Worm (Caenorhabditis elegans) whole organism, L1 larva: ENCODE results near the gene K05D4.9.

Experiments
- alr-1 ChIP-seq: fragments of 200-800 bp; sonication (Bioruptor generic); optimal IDR thresholded peaks from 2 replicates; lab custom pipeline; 2018; ENCODE audit warnings: borderline replicate concordance, mild to moderate bottlenecking, missing genetic modification characterization, missing compliant biosample characterization
- ceh-88 ChIP-seq: fragments of 200-800 bp; sonication (Bioruptor generic); IDR thresholded peaks from 2 replicates; pipeline ENCODE4 v1.3.6; 2022; ENCODE audit warnings: missing genetic modification characterization, missing compliant biosample characterization
- ces-1 ChIP-seq: fragments of 150-350 bp; optimal IDR thresholded peaks from 2 replicates; lab custom pipeline; 2014; ENCODE audit warnings: missing biosample characterization, missing genetic modification reagents, missing genetic modification characterization
- dpl-1 ChIP-seq, 3 experiments: fragments of 150-350 bp in 2 of 3; sonication (generic microtip) in 1 of 3; optimal IDR thresholded peaks; 2 replicates each; lab custom pipeline; 2014 to 2017; ENCODE audit warnings: missing biosample characterization in 3 of 3, missing genetic modification characterization in 3 of 3, missing genetic modification reagents in 3 of 3
- efl-1 ChIP-seq, 4 experiments: fragments of 150-350 bp; optimal IDR thresholded peaks in 3 of 4; peaks in 1 of 4; 1 replicate in 1 of 4; 2 replicates in 3 of 4; lab custom pipeline; 2014; ENCODE audit warnings: missing biosample characterization in 2 of 4, missing genetic modification characterization in 2 of 4, missing genetic modification reagents in 2 of 4
- egl-27 ChIP-seq, 2 experiments: fragments of 150-350 bp in 1 of 2; sonication (generic microtip); optimal IDR thresholded peaks; 3 replicates each; lab custom pipeline; 2017 to 2018; ENCODE audit warnings: missing biosample characterization in 2 of 2, missing genetic modification characterization in 2 of 2, missing genetic modification reagents in 2 of 2
- elt-2 ChIP-seq: sonication (generic microtip); optimal IDR thresholded peaks from 2 replicates; lab custom pipeline; 2016; ENCODE audit warnings: missing genetic modification characterization, mild to moderate bottlenecking, inconsistent platforms, missing compliant biosample characterization, missing genetic modification reagents
- elt-3 ChIP-seq, 6 experiments: fragments of 150-350 bp in 1 of 6; sonication (generic microtip); optimal IDR thresholded peaks; 2 replicates each; lab custom pipeline; 2017 to 2018; ENCODE audit warnings: missing biosample characterization in 6 of 6, missing genetic modification characterization in 6 of 6, inconsistent platforms in 1 of 6
- fkh-8 ChIP-seq: sonication (generic microtip); optimal IDR thresholded peaks from 2 replicates; lab custom pipeline; 2016; ENCODE audit warnings: mild to moderate bottlenecking, missing genetic modification characterization, missing compliant biosample characterization
- grh-1 ChIP-seq: fragments of 200-800 bp; sonication (Bioruptor generic); IDR thresholded peaks from 2 replicates; pipeline ENCODE4 v1.3.6; 2022; ENCODE audit warnings: missing genetic modification reagents, missing genetic modification characterization, missing compliant biosample characterization
- hlh-17 ChIP-seq: fragments of 200-800 bp; sonication (Bioruptor generic); optimal IDR thresholded peaks from 2 replicates; lab custom pipeline; 2018; ENCODE audit warnings: missing genetic modification characterization, mild to moderate bottlenecking, missing compliant biosample characterization, moderate library complexity, borderline replicate concordance
- hpl-2 ChIP-seq: fragments of 150-350 bp; optimal IDR thresholded peaks from 2 replicates; lab custom pipeline; 2014; ENCODE audit warnings: missing biosample characterization, missing genetic modification reagents, missing genetic modification characterization
- lin-13 ChIP-seq: fragments of 150-350 bp; optimal IDR thresholded peaks from 2 replicates; lab custom pipeline; 2014; ENCODE audit warnings: missing biosample characterization, missing genetic modification reagents, missing genetic modification characterization
- lin-14 ChIP-seq: fragments of 200-800 bp; sonication (Bioruptor generic); optimal IDR thresholded peaks from 2 replicates; lab custom pipeline; 2018; ENCODE audit warnings: mild to moderate bottlenecking, missing genetic modification characterization, moderate library complexity, missing compliant biosample characterization
- lsy-2 ChIP-seq, 2 experiments: fragments of 150-350 bp; optimal IDR thresholded peaks; 2 replicates each; lab custom pipeline; 2014; ENCODE audit warnings: missing biosample characterization in 2 of 2, missing genetic modification characterization in 2 of 2
- mep-1 ChIP-seq: fragments of 150-350 bp; optimal IDR thresholded peaks from 2 replicates; lab custom pipeline; 2014; ENCODE audit warnings: missing biosample characterization, missing genetic modification characterization
- nhr-19 ChIP-seq: fragments of 200-800 bp; sonication (Bioruptor generic); conservative IDR thresholded peaks from 2 replicates; pipeline ENCODE4 v1.3.6; 2022; ENCODE audit warnings: missing genetic modification characterization, missing compliant biosample characterization
- nhr-85 ChIP-seq: sonication (generic microtip); peaks from one replicate; lab custom pipeline; 2016; ENCODE audit warnings: missing genetic modification characterization, inconsistent platforms, missing compliant biosample characterization
- nhr-90 ChIP-seq: sonication (generic microtip); optimal IDR thresholded peaks from 2 replicates; lab custom pipeline; 2016; ENCODE audit warnings: mild to moderate bottlenecking, missing genetic modification characterization, missing compliant biosample characterization; ENCODE audit not compliant: poor library complexity
- swsn-7 ChIP-seq: sonication (generic microtip); optimal IDR thresholded peaks from 2 replicates; lab custom pipeline; 2016; ENCODE audit warnings: missing genetic modification characterization, missing compliant biosample characterization
- tlp-1 ChIP-seq: fragments of 150-350 bp; optimal IDR thresholded peaks from 2 replicates; lab custom pipeline; 2014; ENCODE audit warnings: missing biosample characterization, missing genetic modification characterization
- unc-130 ChIP-seq: fragments of 150-350 bp; optimal IDR thresholded peaks from 2 replicates; lab custom pipeline; 2017; ENCODE audit warnings: missing biosample characterization, missing genetic modification characterization, inconsistent platforms
- unc-30 ChIP-seq: sonication (generic microtip); optimal IDR thresholded peaks from 2 replicates; lab custom pipeline; 2017; ENCODE audit warnings: missing biosample characterization, missing genetic modification characterization
- unc-62 ChIP-seq: fragments of 150-350 bp; optimal IDR thresholded peaks from 2 replicates; lab custom pipeline; 2014; ENCODE audit warnings: missing biosample characterization, missing genetic modification reagents, missing genetic modification characterization
- unc-86 ChIP-seq: sonication (generic microtip); optimal IDR thresholded peaks from 2 replicates; lab custom pipeline; 2016; ENCODE audit warnings: missing genetic modification characterization, missing compliant biosample characterization
- zag-1 ChIP-seq: fragments of 150-350 bp; optimal IDR thresholded peaks from 2 replicates; lab custom pipeline; 2014; ENCODE audit warnings: missing biosample characterization, missing genetic modification characterization
- zip-4 ChIP-seq: fragments of 200-800 bp; sonication (Bioruptor generic); optimal IDR thresholded peaks from 2 replicates; lab custom pipeline; 2018; ENCODE audit warnings: mild to moderate bottlenecking, missing genetic modification characterization, moderate library complexity, missing compliant biosample characterization
- ztf-4 ChIP-seq: fragments of 150-350 bp; optimal IDR thresholded peaks from 2 replicates; lab custom pipeline; 2014; ENCODE audit warnings: missing biosample characterization, missing genetic modification characterization

K05D4.9 gene

DNA sequence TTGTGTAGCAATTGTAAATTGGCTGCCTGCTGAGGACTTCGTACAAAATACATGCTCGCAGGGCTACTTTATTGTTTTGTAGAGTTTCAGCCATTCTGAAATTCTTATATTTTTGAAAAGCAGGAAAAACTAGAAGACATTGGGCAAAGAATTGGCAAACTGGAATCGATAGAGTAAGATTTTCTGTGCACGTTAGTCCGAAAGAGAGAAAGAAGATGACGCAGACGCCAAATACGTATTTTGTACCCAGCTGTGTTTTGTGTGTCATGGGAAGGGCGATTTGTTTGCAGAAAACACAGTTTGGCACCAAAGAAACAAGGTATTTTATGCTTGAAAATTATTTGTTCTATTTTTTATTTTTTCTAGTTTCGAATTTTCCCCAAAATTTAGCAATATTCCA, 44.2 kb downstream of the K05D4.9 start, which contains the start of gene fbxa-143:
TSS of gene fbxa-143 (minus strand) at position 101 of the 400 bp plus-strand sequence.
- TF ChIP-seq zag-1 (tag; lab: Kevin White, UChicago) (no peak), efl-1 (optimal IDR thresholded peaks at IDR 0.05; lab: Kevin White, UChicago) (no peak), efl-1 (GFP tag; optimal IDR thresholded peaks at IDR 0.05 in 1 of 2; lab: Kevin White, UChicago) (peak in 1 of 2 experiments; percentile 6)

DNA sequence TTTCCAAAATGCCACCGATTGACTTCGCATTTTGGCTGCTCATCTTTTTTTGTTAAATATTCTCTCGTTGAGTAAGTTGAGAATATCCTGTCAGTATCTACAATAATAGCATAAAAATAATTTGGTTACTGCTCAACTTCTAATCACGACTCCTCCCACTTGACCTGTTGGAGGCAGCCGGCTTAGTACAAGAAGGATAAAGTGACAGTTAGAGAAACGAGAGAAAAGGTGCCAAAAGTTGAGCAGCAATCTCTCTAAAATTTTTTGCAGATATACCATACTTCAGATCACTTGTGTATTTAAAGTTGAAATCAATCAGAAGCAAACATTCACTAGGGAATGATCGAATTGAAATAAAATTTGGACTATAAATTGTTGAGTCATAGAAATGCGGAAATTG, 46.9 kb downstream of the K05D4.9 start, which contains the start of gene nhr-111:
TSS of gene nhr-111 (minus strand) at position 101 of the 400 bp plus-strand sequence.
- TF ChIP-seq nhr-85, result no peak
- TF ChIP-seq swsn-7 (tag; lab: Kevin White, UChicago), result no peak
- no peak for TF ChIP-seq lin-14
- no peak for TF ChIP-seq elt-2
- TF ChIP-seq hlh-17 (GFP tag; lab: Kevin White, UChicago), result no peak
- TF ChIP-seq lin-13, result no peak
- no peak for TF ChIP-seq ceh-88 (GFP tag; lab: Robert Waterston, UW)
- no peak for TF ChIP-seq ztf-4
- TF ChIP-seq unc-62 (GFP tag; lab: Kevin White, UChicago), result no peak
- TF ChIP-seq unc-30, result no peak
- no peak for TF ChIP-seq fkh-8 (tag; lab: Kevin White, UChicago)
- TF ChIP-seq hpl-2 (GFP tag; lab: Kevin White, UChicago), result no peak
- no peak for TF ChIP-seq dpl-1 (GFP tag; optimal IDR thresholded peaks at IDR 0.05; lab: Kevin White, UChicago)
- no peak for TF ChIP-seq efl-1 (optimal IDR thresholded peaks at IDR 0.05; lab: Kevin White, UChicago)
- no peak for TF ChIP-seq efl-1 (GFP tag; optimal IDR thresholded peaks at IDR 0.05 in 1 of 2; lab: Kevin White, UChicago)
- no peak for TF ChIP-seq nhr-90 (tag; lab: Kevin White, UChicago)
- no peak for TF ChIP-seq mep-1
- TF ChIP-seq alr-1, result no peak
- TF ChIP-seq grh-1 (GFP tag; lab: Robert Waterston, UW), result no peak
- TF ChIP-seq egl-27 (tag; optimal IDR thresholded peaks at IDR 0.05; lab: Kevin White, UChicago), result no peak
- no peak for TF ChIP-seq lsy-2 (tag; optimal IDR thresholded peaks at IDR 0.05; lab: Kevin White, UChicago)

DNA sequence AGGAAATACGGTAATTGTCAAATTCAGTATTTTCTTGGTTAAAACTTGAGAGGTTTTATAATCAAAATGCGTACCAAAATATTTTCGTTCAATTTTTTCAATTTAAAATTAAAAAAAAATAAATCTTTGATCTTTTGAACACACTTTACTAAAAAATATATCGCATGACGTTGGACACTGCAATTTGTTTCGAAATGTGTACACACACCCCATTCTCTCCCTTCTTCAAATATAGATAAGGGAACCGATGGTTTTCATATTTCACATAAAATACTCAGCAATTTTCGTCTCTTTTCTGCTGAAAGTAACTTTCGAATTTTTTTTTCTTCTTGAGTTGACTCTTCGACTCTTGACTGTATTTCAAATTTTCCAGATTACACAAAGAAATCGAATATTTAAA, 50.2 kb downstream of the K05D4.9 start:
- TF ChIP-seq efl-1 (optimal IDR thresholded peaks at IDR 0.05; lab: Kevin White, UChicago) (no peak), efl-1 (GFP tag; optimal IDR thresholded peaks at IDR 0.05 in 1 of 2; lab: Kevin White, UChicago) (peak in 1 of 2 experiments; percentile 22), elt-3 (tag; optimal IDR thresholded peaks at IDR 0.05; lab: Kevin White, UChicago) (no peak), tlp-1 (tag; lab: Kevin White, UChicago) (no peak)

DNA sequence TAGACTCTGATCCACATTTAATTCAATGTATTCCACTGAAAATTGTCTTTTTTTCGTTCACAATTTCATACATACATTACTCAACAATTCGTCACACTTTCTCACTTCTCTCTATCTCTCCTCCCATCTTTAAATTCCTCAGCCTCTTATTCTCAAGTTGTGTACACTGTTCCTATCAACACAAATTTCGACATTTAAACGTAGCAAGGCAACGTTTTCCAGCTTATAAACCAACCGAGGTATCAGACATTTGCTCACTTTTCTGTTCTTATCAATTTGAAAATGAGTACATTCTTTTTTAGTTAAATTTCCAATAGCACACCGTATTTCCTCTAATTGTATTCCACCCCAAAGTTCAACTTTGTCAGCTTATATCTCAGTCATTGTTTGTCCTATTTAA, 50.7 kb downstream of the K05D4.9 start, which contains the start of gene skr-3:
TSS of gene skr-3 (plus strand) at position 163 of the 400 bp plus-strand sequence.
- TF ChIP-seq unc-130 (tag; lab: Kevin White, UChicago), result no peak
- TF ChIP-seq nhr-85, result peak; percentile 60
- no peak for TF ChIP-seq ces-1 (GFP tag; lab: Kevin White, UChicago)
- TF ChIP-seq elt-2, result peak; percentile 50
- TF ChIP-seq lsy-2 (tag; optimal IDR thresholded peaks at IDR 0.05; lab: Kevin White, UChicago), result no peak
- no peak for TF ChIP-seq nhr-19 (GFP tag; lab: Robert Waterston, UW)

DNA sequence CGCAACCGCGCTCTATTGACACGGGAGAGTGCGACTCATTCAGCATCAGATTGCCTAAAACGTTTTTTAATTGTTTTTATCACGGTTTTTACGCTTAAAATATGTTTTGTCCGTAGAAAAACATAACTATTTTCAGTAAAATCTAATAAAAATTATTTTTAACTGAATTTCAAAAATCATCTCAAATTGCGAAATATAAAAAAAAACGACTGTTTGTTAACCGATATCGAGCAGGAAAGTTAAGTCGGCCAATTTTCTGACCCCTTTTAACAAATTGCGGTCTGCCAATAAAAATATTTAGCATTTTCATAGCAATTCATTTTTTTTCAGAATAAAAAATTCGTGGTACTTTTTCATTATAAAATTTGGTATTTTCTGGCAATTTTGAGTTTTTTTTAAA, 51.1 kb downstream of the K05D4.9 start:
- TF ChIP-seq unc-86 (tag; lab: Kevin White, UChicago) (no peak), zip-4 (GFP tag; lab: Kevin White, UChicago) (peak; percentile 82)
